Worm (Caenorhabditis elegans) whole organism, young adult: ENCODE data around the gene drn-1.

Source experiments
- B0261.1 ChIP-seq: sonication (generic microtip); optimal IDR thresholded peaks from 2 replicates; lab custom pipeline; 2016; ENCODE audit warnings: mild to moderate bottlenecking, missing genetic modification characterization, moderate library complexity, missing compliant biosample characterization
- F10E7.11 ChIP-seq: sonication (generic microtip); optimal IDR thresholded peaks from 2 replicates; lab custom pipeline; 2017; ENCODE audit warnings: mild to moderate bottlenecking, missing genetic modification characterization, moderate library complexity, missing compliant biosample characterization
- F49E8.2 ChIP-seq: sonication (generic microtip); optimal IDR thresholded peaks from 3 replicates; lab custom pipeline; 2017; ENCODE audit warnings: missing genetic modification characterization, mild to moderate bottlenecking, missing compliant biosample characterization, antibody characterized with exemption, moderate library complexity; ENCODE audit not compliant: insufficient read depth
- K11D2.4 ChIP-seq: fragments of 200-800 bp; sonication (Bioruptor generic); IDR thresholded peaks from 2 replicates; pipeline ENCODE4 v1.3.6; 2022; ENCODE audit warnings: missing genetic modification reagents, missing genetic modification characterization, missing compliant biosample characterization
- Y79H2A.3 ChIP-seq: fragments of 200-800 bp; sonication (Bioruptor generic); conservative IDR thresholded peaks from 2 replicates; pipeline ENCODE4 v1.3.6; 2022; ENCODE audit warnings: missing genetic modification reagents, missing genetic modification characterization, missing compliant biosample characterization
- ZK185.1 ChIP-seq: sonication (generic microtip); optimal IDR thresholded peaks from 2 replicates; lab custom pipeline; 2016; ENCODE audit warnings: mild to moderate bottlenecking, missing genetic modification characterization, missing compliant biosample characterization; ENCODE audit not compliant: poor library complexity, severe bottlenecking
- ama-1 ChIP-seq, 3 experiments: fragments of 150-350 bp in 1 of 3; sonication (generic microtip) in 2 of 3; optimal IDR thresholded peaks; 2 replicates each; lab custom pipeline; 2014 to 2018; ENCODE audit warnings: missing biosample characterization in 2 of 3, missing genetic modification characterization in 2 of 3, missing genetic modification reagents in 2 of 3
- attf-5 ChIP-seq: fragments of 200-800 bp; sonication (Bioruptor generic); optimal IDR thresholded peaks from 2 replicates; lab custom pipeline; 2018; ENCODE audit warnings: mild to moderate bottlenecking, missing genetic modification characterization, missing compliant biosample characterization
- bed-1 ChIP-seq: fragments of 200-800 bp; sonication (Bioruptor generic); IDR thresholded peaks from 2 replicates; pipeline ENCODE4 v1.3.6; 2022; ENCODE audit warnings: missing genetic modification reagents, missing genetic modification characterization, missing compliant biosample characterization
- ccch-3 ChIP-seq: fragments of 200-800 bp; sonication (Bioruptor generic); optimal IDR thresholded peaks from 2 replicates; lab custom pipeline; 2018; ENCODE audit warnings: mild to moderate bottlenecking, missing genetic modification characterization, missing compliant biosample characterization
- cebp-2 ChIP-seq: fragments of 200-800 bp; sonication (Bioruptor generic); IDR thresholded peaks from 2 replicates; pipeline ENCODE4 v1.3.6; 2022; ENCODE audit warnings: missing genetic modification characterization, missing compliant biosample characterization
- ceh-100 ChIP-seq: fragments of 200-800 bp; sonication (Bioruptor generic); IDR thresholded peaks from 2 replicates; pipeline ENCODE4 v1.3.6; 2022; ENCODE audit warnings: missing genetic modification reagents, missing genetic modification characterization, missing compliant biosample characterization
- ceh-27 ChIP-seq: fragments of 200-800 bp; sonication (Bioruptor generic); optimal IDR thresholded peaks from 2 replicates; lab custom pipeline; 2018; ENCODE audit warnings: mild to moderate bottlenecking, missing genetic modification characterization, moderate library complexity, missing compliant biosample characterization
- ceh-58 ChIP-seq: fragments of 200-800 bp; sonication (Bioruptor generic); IDR thresholded peaks from 2 replicates; pipeline ENCODE4 v1.3.6; 2022; ENCODE audit warnings: missing genetic modification characterization, missing compliant biosample characterization
- chd-7 ChIP-seq: sonication (generic microtip); optimal IDR thresholded peaks from 2 replicates; lab custom pipeline; 2016; ENCODE audit warnings: mild to moderate bottlenecking, missing genetic modification characterization, moderate library complexity, missing compliant biosample characterization
- dox-1 ChIP-seq: fragments of 200-800 bp; sonication (Bioruptor generic); IDR thresholded peaks from 2 replicates; pipeline ENCODE4 v1.3.6; 2022; ENCODE audit warnings: missing genetic modification reagents, missing genetic modification characterization, missing compliant biosample characterization
- egl-44 ChIP-seq: fragments of 200-800 bp; sonication (Bioruptor generic); IDR thresholded peaks from 2 replicates; pipeline ENCODE4 v1.3.6; 2022; ENCODE audit warnings: missing genetic modification reagents, missing genetic modification characterization, missing compliant biosample characterization
- ekl-4 ChIP-seq: fragments of 200-800 bp; sonication (Bioruptor generic); IDR thresholded peaks from 2 replicates; pipeline ENCODE4 v1.3.6; 2022; ENCODE audit warnings: missing genetic modification reagents, missing genetic modification characterization, missing compliant biosample characterization
- fkh-3 ChIP-seq: sonication (generic microtip); optimal IDR thresholded peaks from 2 replicates; lab custom pipeline; 2016; ENCODE audit warnings: mild to moderate bottlenecking, missing genetic modification characterization, missing compliant biosample characterization
- him-1 ChIP-seq: sonication (generic microtip); optimal IDR thresholded peaks from 2 replicates; lab custom pipeline; 2016; ENCODE audit warnings: missing genotype, missing genetic modification reagents, missing genetic modification characterization, missing compliant biosample characterization
- hmg-1.2 ChIP-seq: fragments of 200-800 bp; sonication (Bioruptor generic); IDR thresholded peaks from 2 replicates; pipeline ENCODE4 v1.3.6; 2022; ENCODE audit warnings: missing genetic modification reagents, missing genetic modification characterization, missing compliant biosample characterization
- hmg-20 ChIP-seq: fragments of 200-800 bp; sonication (Bioruptor generic); IDR thresholded peaks from 2 replicates; pipeline ENCODE4 v1.3.6; 2022; ENCODE audit warnings: missing genetic modification reagents, missing genetic modification characterization, missing compliant biosample characterization
- lag-1 ChIP-seq: fragments of 200-800 bp; sonication (Bioruptor generic); IDR thresholded peaks from 2 replicates; pipeline ENCODE4 v1.3.6; 2022; ENCODE audit warnings: missing genetic modification reagents, missing genetic modification characterization, missing compliant biosample characterization
- let-526 ChIP-seq: fragments of 200-800 bp; sonication (Bioruptor generic); IDR thresholded peaks from 2 replicates; pipeline ENCODE4 v1.3.6; 2022; ENCODE audit warnings: missing genetic modification reagents, missing genetic modification characterization, missing compliant biosample characterization
- lin-26 ChIP-seq: fragments of 200-800 bp; sonication (Bioruptor generic); IDR thresholded peaks from 2 replicates; pipeline ENCODE4 v1.3.6; 2022; ENCODE audit warnings: missing genetic modification reagents, missing genetic modification characterization, missing compliant biosample characterization
- lin-35 ChIP-seq, 3 experiments: fragments of 150-350 bp in 2 of 3; sonication (generic microtip) in 1 of 3; optimal IDR thresholded peaks; 2 replicates each; lab custom pipeline; 2014 to 2018; ENCODE audit warnings: missing biosample characterization in 3 of 3, missing genetic modification characterization in 3 of 3, missing genetic modification reagents in 3 of 3
- lin-54 ChIP-seq: fragments of 200-800 bp; sonication (Bioruptor generic); optimal IDR thresholded peaks from 2 replicates; lab custom pipeline; 2018; ENCODE audit warnings: mild to moderate bottlenecking, missing genetic modification characterization, missing compliant biosample characterization
- lsl-1 ChIP-seq: fragments of 200-800 bp; sonication (Bioruptor generic); optimal IDR thresholded peaks from 2 replicates; lab custom pipeline; 2018; ENCODE audit warnings: mild to moderate bottlenecking, missing genetic modification characterization, moderate library complexity, missing compliant biosample characterization
- lsy-27 ChIP-seq: sonication (generic microtip); optimal IDR thresholded peaks from 2 replicates; lab custom pipeline; 2017; ENCODE audit warnings: missing genetic modification characterization, mild to moderate bottlenecking, missing compliant biosample characterization, antibody characterized with exemption, missing genotype, borderline replicate concordance; ENCODE audit not compliant: insufficient read depth
- madf-3 ChIP-seq: fragments of 200-800 bp; sonication (Bioruptor generic); IDR thresholded peaks from 2 replicates; pipeline ENCODE4 v1.3.6; 2022; ENCODE audit warnings: missing genetic modification reagents, missing genetic modification characterization, missing compliant biosample characterization
- mel-28 ChIP-seq: sonication (generic microtip); optimal IDR thresholded peaks from 2 replicates; lab custom pipeline; 2016; ENCODE audit warnings: borderline replicate concordance, mild to moderate bottlenecking, missing genetic modification characterization, missing compliant biosample characterization
- nfyb-1 ChIP-seq: fragments of 200-800 bp; sonication (Bioruptor generic); IDR thresholded peaks from 2 replicates; pipeline ENCODE4 v1.3.6; 2022; ENCODE audit warnings: missing genetic modification reagents, missing genetic modification characterization, missing compliant biosample characterization
- nhr-80 ChIP-seq: sonication (generic microtip); optimal IDR thresholded peaks from 2 replicates; lab custom pipeline; 2016; ENCODE audit warnings: missing genetic modification characterization, missing compliant biosample characterization
- nhr-90 ChIP-seq: sonication (generic microtip); optimal IDR thresholded peaks from 2 replicates; lab custom pipeline; 2016; ENCODE audit warnings: missing genotype, mild to moderate bottlenecking, missing genetic modification characterization, missing compliant biosample characterization
- pbrm-1 ChIP-seq: fragments of 200-800 bp; sonication (Bioruptor generic); IDR thresholded peaks from 2 replicates; pipeline ENCODE4 v1.3.6; 2022; ENCODE audit warnings: missing genetic modification reagents, missing genetic modification characterization, missing compliant biosample characterization
- rec-8 ChIP-seq, 2 experiments: sonication (generic microtip); optimal IDR thresholded peaks; 2 replicates each; lab custom pipeline; 2016; ENCODE audit warnings: mild to moderate bottlenecking in 2 of 2, missing genetic modification characterization in 2 of 2, missing genetic modification reagents in 2 of 2, missing genotype in 2 of 2, missing biosample characterization in 1 of 2, missing compliant biosample characterization in 1 of 2, moderate library complexity in 1 of 2
- rpc-1 ChIP-seq, 2 experiments: fragments of 150-350 bp in 1 of 2; sonication (generic microtip) in 1 of 2; optimal IDR thresholded peaks; 2 replicates each; lab custom pipeline; 2014 to 2018; ENCODE audit warnings: missing biosample characterization in 1 of 2, missing genetic modification characterization in 1 of 2, missing genetic modification reagents in 1 of 2, missing genotype in 1 of 2
- snpc-3.4 ChIP-seq: sonication (generic microtip); optimal IDR thresholded peaks from 2 replicates; lab custom pipeline; 2017; ENCODE audit warnings: missing genetic modification characterization, mild to moderate bottlenecking, missing compliant biosample characterization, antibody characterized with exemption, moderate library complexity, missing genotype, missing genetic modification reagents
- sptf-2 ChIP-seq: fragments of 200-800 bp; sonication (Bioruptor generic); optimal IDR thresholded peaks from 2 replicates; lab custom pipeline; 2018; ENCODE audit warnings: mild to moderate bottlenecking, missing genetic modification characterization, missing compliant biosample characterization
- tbp1 ChIP-seq: fragments of 200-800 bp; sonication (Bioruptor generic); optimal IDR thresholded peaks from 2 replicates; lab custom pipeline; 2018; ENCODE audit warnings: mild to moderate bottlenecking, missing genetic modification characterization, missing compliant biosample characterization
- tbx-9 ChIP-seq: sonication (generic microtip); optimal IDR thresholded peaks from 2 replicates; lab custom pipeline; 2016; ENCODE audit warnings: borderline replicate concordance, missing genetic modification characterization, inconsistent platforms, missing compliant biosample characterization
- tlf-1 ChIP-seq: fragments of 200-800 bp; sonication (Bioruptor generic); optimal IDR thresholded peaks from 2 replicates; lab custom pipeline; 2018; ENCODE audit warnings: mild to moderate bottlenecking, missing genetic modification characterization, missing compliant biosample characterization
- ztf-18 ChIP-seq: sonication (generic microtip); optimal IDR thresholded peaks from 2 replicates; lab custom pipeline; 2016; ENCODE audit warnings: missing genotype, mild to moderate bottlenecking, missing genetic modification characterization, missing compliant biosample characterization
- ztf-22 ChIP-seq: fragments of 200-800 bp; sonication (Bioruptor generic); optimal IDR thresholded peaks from 2 replicates; lab custom pipeline; 2018; ENCODE audit warnings: mild to moderate bottlenecking, missing genetic modification characterization, moderate library complexity, missing compliant biosample characterization
- ztf-25 ChIP-seq: fragments of 200-800 bp; sonication (Bioruptor generic); IDR thresholded peaks from 2 replicates; pipeline ENCODE4 v1.3.6; 2022; ENCODE audit warnings: missing genetic modification reagents, missing genetic modification characterization, missing compliant biosample characterization
- ztf-28 ChIP-seq: fragments of 200-800 bp; sonication (Bioruptor generic); IDR thresholded peaks from 2 replicates; pipeline ENCODE4 v1.3.6; 2022; ENCODE audit warnings: missing genetic modification reagents, missing genetic modification characterization, missing compliant biosample characterization
- ztf-3 ChIP-seq: fragments of 200-800 bp; sonication (Bioruptor generic); optimal IDR thresholded peaks from 2 replicates; lab custom pipeline; 2018; ENCODE audit warnings: mild to moderate bottlenecking, missing genetic modification characterization, missing compliant biosample characterization

drn-1 gene

ce11 chrII:5237699-5238098 lies 33.9 kb downstream of the drn-1 start:
- TF ChIP-seq F10E7.11 (tag; lab: Kevin White, UChicago) (no peak), tbp1 (peak; percentile 93), hmg-20 (no peak), rec-8 (tag; optimal IDR thresholded peaks at IDR 0.05; lab: Kevin White, UChicago) (no peak), let-526 (GFP tag; lab: Robert Waterston, UW) (no peak), hmg-1.2 (GFP tag; lab: Robert Waterston, UW) (peak; percentile 59), him-1 (tag; lab: Kevin White, UChicago) (peak; percentile 70), snpc-3.4 (tag; lab: Kevin White, UChicago) (peak; percentile 4), egl-44 (GFP tag; lab: Robert Waterston, UW) (no peak), cebp-2 (GFP tag; lab: Robert Waterston, UW) (no peak), ztf-22 (GFP tag; lab: Kevin White, UChicago) (no peak), ztf-18 (tag; lab: Kevin White, UChicago) (peak; percentile 4), ztf-25 (GFP tag; lab: Robert Waterston, UW) (peak; percentile 64; the same call in 1 of the 2 replicates), ceh-27 (GFP tag; lab: Kevin White, UChicago) (peak; percentile 0), fkh-3 (tag; lab: Kevin White, UChicago) (no peak), ama-1 (optimal IDR thresholded peaks at IDR 0.05; lab: Kevin White, UChicago) (no peak), ama-1 (GFP tag; optimal IDR thresholded peaks at IDR 0.05; lab: Kevin White, UChicago) (no peak), lin-35 (GFP tag; optimal IDR thresholded peaks at IDR 0.05; lab: Kevin White, UChicago) (no peak), mel-28 (no peak), ekl-4 (GFP tag; lab: Robert Waterston, UW) (peak; percentile 53; the same call in 1 of the 2 replicates), dox-1 (GFP tag; lab: Robert Waterston, UW) (peak; percentile 64; the same call in 1 of the 2 replicates), tlf-1 (GFP tag; lab: Kevin White, UChicago) (no peak), bed-1 (no peak), attf-5 (peak; percentile 36), lin-54 (GFP tag; lab: Kevin White, UChicago) (no peak), lin-26 (GFP tag; lab: Robert Waterston, UW) (peak; percentile 66; the same call in 1 of the 2 replicates), F49E8.2 (no peak), sptf-2 (GFP tag; lab: Kevin White, UChicago) (no peak), lag-1 (GFP tag; lab: Robert Waterston, UW) (no peak), ztf-28 (GFP tag; lab: Robert Waterston, UW) (0 out of 2 replicates have a peak, but pooled peaks have one; percentile 24), pbrm-1 (GFP tag; lab: Robert Waterston, UW) (peak; percentile 78), chd-7 (tag; lab: Kevin White, UChicago) (no peak), tbx-9 (tag; lab: Kevin White, UChicago) (no peak), ZK185.1 (peak; percentile 46), nhr-80 (tag; lab: Kevin White, UChicago) (peak; percentile 18), lsl-1 (GFP tag; lab: Kevin White, UChicago) (peak; percentile 31), ceh-58 (no peak), lsy-27 (tag; lab: Kevin White, UChicago) (no peak), K11D2.4 (GFP tag; lab: Robert Waterston, UW) (no peak), ceh-100 (GFP tag; lab: Robert Waterston, UW) (peak; percentile 29; the same call in 1 of the 2 replicates), madf-3 (GFP tag; lab: Robert Waterston, UW) (no peak), ztf-3 (GFP tag; lab: Kevin White, UChicago) (no peak), B0261.1 (tag; lab: Kevin White, UChicago) (peak; percentile 82), rpc-1 (optimal IDR thresholded peaks at IDR 0.05; lab: Kevin White, UChicago) (peak; percentile 61), rpc-1 (tag; optimal IDR thresholded peaks at IDR 0.05; lab: Kevin White, UChicago) (peak; percentile 75), ccch-3 (GFP tag; lab: Kevin White, UChicago) (no peak), Y79H2A.3 (GFP tag; lab: Robert Waterston, UW) (0 out of 2 replicates have a peak, but pooled peaks have one; percentile 28), nhr-90 (peak; percentile 1), nfyb-1 (peak; percentile 80)
